Fruit fly (Drosophila melanogaster) whole organism, wandering third instar larva: ENCODE data around the gene CG11398.

Experiments
- Abd-B ChIP-seq: fragments of >200 bp; optimal IDR thresholded peaks from 2 replicates; lab custom pipeline; 2017; ENCODE audit warnings: missing biosample characterization, missing genetic modification characterization
- br ChIP-seq: fragments of 200-800 bp; sonication (Bioruptor generic); optimal IDR thresholded peaks from 2 replicates; lab custom pipeline; 2016; ENCODE audit warnings: missing biosample characterization, missing genetic modification characterization
- rgr ChIP-seq: fragments of 200-800 bp; sonication (Bioruptor generic); optimal IDR thresholded peaks from 3 replicates; lab custom pipeline; 2016; ENCODE audit warnings: missing biosample characterization, mild to moderate bottlenecking, missing genetic modification characterization

dm6 chrX:1203477-1203876 is 11.5 kb downstream of the CG11398 start, which contains the start of gene CG11381:
- TF ChIP-seq rgr (GFP tag; lab: Kevin White, UChicago) (no peak), br (GFP tag; lab: Kevin White, UChicago) (no peak), Abd-B (GFP tag; lab: Kevin White, UChicago) (no peak)
